Fruit fly (Drosophila melanogaster) whole organism, embryonic: ENCODE data around the gene Dlip2.

Experiments
- CG4730 ChIP-seq: fragments of 200-800 bp; sonication (Bioruptor generic); IDR thresholded peaks from 2 replicates; pipeline ENCODE4 v1.3.6; 2022; ENCODE audit warnings: missing biosample characterization, missing genetic modification characterization
- Dip2 ChIP-seq: fragments of 200-800 bp; sonication (Bioruptor generic); IDR thresholded peaks from 2 replicates; pipeline ENCODE4 v1.3.6; 2022; ENCODE audit warnings: missing biosample characterization, missing genetic modification characterization
- insv ChIP-seq, 2 experiments: fragments of 200-800 bp; sonication (Bioruptor generic); optimal IDR thresholded peaks; 3 replicates each; lab custom pipeline; 2016 to 2018; ENCODE audit warnings: missing biosample characterization in 2 of 2, missing genetic modification characterization in 2 of 2

dm6 chr3R:4678362-4678761, 32.9 kb upstream of the Dlip2 start:
- TF ChIP-seq CG4730 (GFP tag; lab: Robert Waterston, UW) (no peak), insv (GFP tag; optimal IDR thresholded peaks at IDR 0.05; lab: Kevin White, UChicago) (no peak), Dip2 (no peak)
